Worm (Caenorhabditis elegans) whole organism, late embryonic: ENCODE measurements around the gene asns-2.

Experiments
- T23F11.4 ChIP-seq: fragments of 200-800 bp; sonication (Bioruptor generic); optimal IDR thresholded peaks from 2 replicates; lab custom pipeline; 2018; ENCODE audit warnings: mild to moderate bottlenecking, missing genetic modification characterization, missing compliant biosample characterization
- ceh-19 ChIP-seq: fragments of 200-800 bp; sonication (Bioruptor generic); optimal IDR thresholded peaks from 2 replicates; lab custom pipeline; 2018; ENCODE audit warnings: mild to moderate bottlenecking, missing genetic modification characterization, missing compliant biosample characterization
- ceh-22 ChIP-seq: sonication (generic microtip); optimal IDR thresholded peaks from 2 replicates; lab custom pipeline; 2017; ENCODE audit warnings: missing biosample characterization, missing genetic modification characterization
- ceh-45 ChIP-seq: fragments of 200-800 bp; sonication (Bioruptor generic); IDR thresholded peaks from 2 replicates; pipeline ENCODE4 v1.3.6; 2022; ENCODE audit warnings: missing genetic modification reagents, missing genetic modification characterization, missing compliant biosample characterization
- ceh-9 ChIP-seq: sonication (generic microtip); optimal IDR thresholded peaks from 2 replicates; lab custom pipeline; 2016; ENCODE audit warnings: mild to moderate bottlenecking, missing genetic modification characterization, inconsistent platforms, missing compliant biosample characterization
- elt-2 ChIP-seq: sonication (generic microtip); optimal IDR thresholded peaks from 2 replicates; lab custom pipeline; 2016; ENCODE audit warnings: missing genetic modification reagents, missing genetic modification characterization, missing compliant biosample characterization
- fkh-10 ChIP-seq: fragments of 150-350 bp; optimal IDR thresholded peaks from 2 replicates; lab custom pipeline; 2014; ENCODE audit warnings: missing biosample characterization, missing genetic modification reagents, missing genetic modification characterization
- lim-6 ChIP-seq: sonication (generic microtip); optimal IDR thresholded peaks from 2 replicates; lab custom pipeline; 2016; ENCODE audit warnings: missing genetic modification characterization, missing compliant biosample characterization
- nhr-232 ChIP-seq: sonication (generic microtip); optimal IDR thresholded peaks from 2 replicates; lab custom pipeline; 2016; ENCODE audit warnings: missing genetic modification characterization, missing compliant biosample characterization
- odd-2 ChIP-seq: sonication (generic microtip); optimal IDR thresholded peaks from 2 replicates; lab custom pipeline; 2017; ENCODE audit warnings: antibody characterized with exemption, mild to moderate bottlenecking, missing genetic modification characterization, missing compliant biosample characterization
- pqm-1 ChIP-seq: sonication (generic microtip); optimal IDR thresholded peaks from 2 replicates; lab custom pipeline; 2016; ENCODE audit warnings: missing genetic modification characterization, missing compliant biosample characterization
- tbx-7 ChIP-seq: sonication (generic microtip); optimal IDR thresholded peaks from 2 replicates; lab custom pipeline; 2016; ENCODE audit warnings: missing genotype, missing genetic modification characterization, missing compliant biosample characterization
- unc-55 ChIP-seq: sonication (generic microtip); optimal IDR thresholded peaks from 2 replicates; lab custom pipeline; 2017; ENCODE audit warnings: missing biosample characterization, missing genetic modification reagents, missing genetic modification characterization
- unc-86 ChIP-seq: sonication (generic microtip); optimal IDR thresholded peaks from 2 replicates; lab custom pipeline; 2016; ENCODE audit warnings: missing genetic modification characterization, missing compliant biosample characterization

DNA sequence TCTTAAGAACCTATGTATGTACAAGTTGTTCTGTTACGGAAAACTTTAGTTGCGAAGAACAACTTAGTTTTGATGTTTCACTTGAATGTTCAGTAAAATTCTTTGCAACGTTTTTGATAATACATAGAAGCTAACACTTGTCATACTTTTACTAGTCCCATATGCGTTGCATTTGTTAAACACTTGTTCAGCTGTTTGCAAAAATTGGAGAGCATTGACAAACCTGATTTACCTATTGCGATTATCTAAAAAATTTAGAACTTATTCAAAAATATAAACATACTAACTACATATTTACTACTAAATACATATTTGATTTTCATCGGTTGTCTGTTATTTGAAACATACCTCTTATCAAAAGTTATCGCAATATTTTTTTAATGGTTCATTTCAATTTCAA is 32.6 kb downstream of the asns-2 start:
- TF ChIP-seq ceh-9 (no peak), tbx-7 (tag; lab: Kevin White, UChicago) (no peak), ceh-19 (GFP tag; lab: Kevin White, UChicago) (no peak), ceh-22 (tag; lab: Kevin White, UChicago) (no peak), elt-2 (no peak), odd-2 (tag; lab: Kevin White, UChicago) (no peak), lim-6 (no peak), fkh-10 (GFP tag; lab: Kevin White, UChicago) (no peak), T23F11.4 (GFP tag; lab: Kevin White, UChicago) (no peak), unc-86 (tag; lab: Kevin White, UChicago) (no peak), nhr-232 (tag; lab: Kevin White, UChicago) (no peak), pqm-1 (tag; lab: Kevin White, UChicago) (no peak), ceh-45 (GFP tag; lab: Robert Waterston, UW) (no peak), unc-55 (GFP tag; lab: Kevin White, UChicago) (no peak)
